Worm (Caenorhabditis elegans) whole organism, midembryonic: ENCODE measurements around the gene dli-1.

Experiments used
- T22C8.4 ChIP-seq: fragments of 200-800 bp; sonication (Bioruptor generic); IDR thresholded peaks from 2 replicates; pipeline ENCODE4 v1.3.6; 2022; ENCODE audit warnings: missing genetic modification characterization, missing compliant biosample characterization
- cog-1 ChIP-seq: sonication (generic microtip); optimal IDR thresholded peaks from 2 replicates; lab custom pipeline; 2016; ENCODE audit warnings: missing genetic modification characterization, missing compliant biosample characterization
- flt-1 ChIP-seq: fragments of 200-800 bp; sonication (Bioruptor generic); IDR thresholded peaks from 2 replicates; pipeline ENCODE4 v1.3.6; 2022; ENCODE audit warnings: missing genetic modification characterization, missing compliant biosample characterization
- klf-2 ChIP-seq: fragments of 200-800 bp; sonication (Bioruptor generic); conservative IDR thresholded peaks from 2 replicates; pipeline ENCODE4 v1.3.6; 2022; ENCODE audit warnings: missing genetic modification reagents, missing genetic modification characterization, missing compliant biosample characterization
- med-1 ChIP-seq: sonication (generic microtip); optimal IDR thresholded peaks from 2 replicates; lab custom pipeline; 2017; ENCODE audit warnings: missing genetic modification characterization, mild to moderate bottlenecking, missing compliant biosample characterization, antibody characterized with exemption, missing genetic modification reagents; ENCODE audit not compliant: insufficient read depth
- ztf-23 ChIP-seq: fragments of 200-800 bp; sonication (Bioruptor generic); IDR thresholded peaks from 2 replicates; pipeline ENCODE4 v1.3.6; 2022; ENCODE audit warnings: missing genetic modification reagents, missing genetic modification characterization, missing compliant biosample characterization
- ztf-29 ChIP-seq: fragments of 200-800 bp; sonication (Bioruptor generic); IDR thresholded peaks from 2 replicates; pipeline ENCODE4 v1.3.6; 2022; ENCODE audit warnings: missing genetic modification reagents, missing genetic modification characterization, missing compliant biosample characterization

ce11 chrIV:13121396-13121795, 22.8 kb upstream of the dli-1 start:
- no peak for TF ChIP-seq T22C8.4
- no peak for TF ChIP-seq ztf-23
- no peak for TF ChIP-seq klf-2 (GFP tag; lab: Robert Waterston, UW)
- no peak for TF ChIP-seq flt-1 (GFP tag; lab: Robert Waterston, UW)
- TF ChIP-seq med-1 (GFP tag; lab: Kevin White, UChicago) = no peak
- TF ChIP-seq ztf-29 (GFP tag; lab: Robert Waterston, UW) = no peak
- no peak for TF ChIP-seq cog-1 (tag; lab: Kevin White, UChicago)
